Fruit fly (Drosophila melanogaster): ENCODE measurements around the gene Pect.
A peak's percentile ranks its signal among the peaks of the same experiment; 100 is the strongest.
"Not testable (repeated sequence)": the region's sequence is repeated elsewhere in the genome, so short reads cannot be mapped to it uniquely, and the experiment has no call there.

Pect gene

DNA sequence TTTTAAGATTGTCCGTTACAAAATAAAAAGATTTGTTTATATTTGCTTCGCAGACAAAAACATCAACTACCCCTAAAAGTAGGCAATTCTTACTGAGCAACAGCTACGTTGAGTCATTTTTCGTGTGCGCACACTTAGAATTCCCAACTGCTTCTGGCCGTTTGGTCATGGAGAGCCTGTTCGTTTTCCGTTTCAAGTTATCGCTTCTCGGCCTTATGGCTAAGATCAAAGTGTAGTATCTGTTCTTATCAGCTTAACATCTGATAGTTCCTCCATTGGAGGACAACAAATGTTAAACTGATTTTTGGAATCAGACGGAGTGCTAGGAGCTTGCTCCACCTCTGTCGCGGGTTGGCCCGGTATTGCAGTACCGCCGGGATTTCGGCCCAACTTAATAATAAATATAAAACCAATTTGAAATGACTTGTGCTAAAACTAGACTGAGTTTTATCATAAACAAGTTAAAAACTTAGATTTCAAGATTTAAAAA is 12.1 kb downstream of the Pect start (continued):
- peak; percentile 44; the same call in 1 of the 2 replicates for TF ChIP-seq gt (GFP tag; IDR thresholded peaks at IDR 0.05)
- peak; percentile 51 for TF ChIP-seq CG2875 (GFP tag; optimal IDR thresholded peaks at IDR 0.05)
- peak; percentile 29; the same call in 1 of the 2 replicates for TF ChIP-seq ssp (GFP tag; IDR thresholded peaks at IDR 0.05)
- TF ChIP-seq CG8944 (GFP tag; optimal IDR thresholded peaks at IDR 0.05): peak; percentile 41
- peak; percentile 59; the same call in 2 of the 3 replicates for TF ChIP-seq z (GFP tag; IDR thresholded peaks at IDR 0.05)
- TF ChIP-seq CG7786 (GFP tag; optimal IDR thresholded peaks at IDR 0.05): peak; percentile 47
- peak; percentile 42; the same call in 1 of the 3 replicates for TF ChIP-seq CG11695 (GFP tag; IDR thresholded peaks at IDR 0.05)
- peak; percentile 44 for TF ChIP-seq shn (GFP tag; optimal IDR thresholded peaks at IDR 0.05)
- TF ChIP-seq Ets97D (GFP tag; optimal IDR thresholded peaks at IDR 0.05): peak; percentile 33
- peak; percentile 44; the same call in 1 of the 2 replicates for TF ChIP-seq CG4730 (GFP tag; IDR thresholded peaks at IDR 0.05)
- peak; percentile 28 for TF ChIP-seq nerfin-1 (tag; optimal IDR thresholded peaks at IDR 0.05)
- TF ChIP-seq CG16779 (GFP tag; IDR thresholded peaks at IDR 0.05): peak; percentile 51; the same call in 1 of the 2 replicates
- peak; percentile 77 for TF ChIP-seq zfh1 (GFP tag; IDR thresholded peaks at IDR 0.05)
- peak; percentile 25 for TF ChIP-seq CG9727 (GFP tag; optimal IDR thresholded peaks at IDR 0.05)
- TF ChIP-seq NfI (GFP tag; optimal IDR thresholded peaks at IDR 0.05): peak; percentile 13
- TF ChIP-seq hkb (optimal IDR thresholded peaks at IDR 0.05): not testable (repeated sequence)
- peak; percentile 75 for TF ChIP-seq hkb (GFP tag; IDR thresholded peaks at IDR 0.05)
- peak; percentile 42 for TF ChIP-seq pb (GFP tag; optimal IDR thresholded peaks at IDR 0.05)
- TF ChIP-seq trh (GFP tag; optimal IDR thresholded peaks at IDR 0.05): peak; percentile 8
- TF ChIP-seq H2.0 (GFP tag; IDR thresholded peaks at IDR 0.05): 0 out of 2 replicates have a peak, but pooled peaks have one; percentile 25
- TF ChIP-seq gro (GFP tag; optimal IDR thresholded peaks at IDR 0.05): peak; percentile 84
- TF ChIP-seq fd96Cb (tag; optimal IDR thresholded peaks at IDR 0.05): peak; percentile 59
- TF ChIP-seq Chrac-16 (GFP tag; optimal IDR thresholded peaks at IDR 0.05): peak; percentile 13
- peak; percentile 62 for TF ChIP-seq Fer3 (tag; optimal IDR thresholded peaks at IDR 0.05)
- TF ChIP-seq CG34224 (GFP tag; IDR thresholded peaks at IDR 0.05; ENCODE audit: partially characterized antibody): peak; percentile 35; the same call in 1 of the 3 replicates
- peak in 1 of 3 experiments; percentile 87 for TF ChIP-seq Stat92E (GFP tag; optimal IDR thresholded peaks at IDR 0.05)
- peak; percentile 21 for TF ChIP-seq Atf3 (GFP tag; optimal IDR thresholded peaks at IDR 0.05)
- peak; percentile 5; the same call in 1 of the 2 replicates for TF ChIP-seq ato (GFP tag; IDR thresholded peaks at IDR 0.05; ENCODE audit: partially characterized antibody)
- TF ChIP-seq Fer2 (tag; optimal IDR thresholded peaks at IDR 0.05): peak; percentile 1
- peak; percentile 29 for TF ChIP-seq CG14710 (tag; optimal IDR thresholded peaks at IDR 0.05)
- peak; percentile 75 for TF ChIP-seq CG10959 (GFP tag; IDR thresholded peaks at IDR 0.05)
- TF ChIP-seq so (GFP tag; IDR thresholded peaks at IDR 0.05): peak; percentile 62; the same call in 1 of the 3 replicates
- TF ChIP-seq CG13624 (GFP tag; optimal IDR thresholded peaks at IDR 0.05): peak; percentile 71
- TF ChIP-seq caup (GFP tag; optimal IDR thresholded peaks at IDR 0.05; ENCODE audit: severe bottlenecking): peak; percentile 80
- TF ChIP-seq CG1233 (GFP tag; optimal IDR thresholded peaks at IDR 0.05): peak; percentile 67
- peak; percentile 46; the same call in 1 of the 3 replicates for TF ChIP-seq CG3726 (GFP tag; IDR thresholded peaks at IDR 0.05)
- peak; percentile 72 for TF ChIP-seq Xrp1 (GFP tag; IDR thresholded peaks at IDR 0.05)
- TF ChIP-seq chm (GFP tag; IDR thresholded peaks at IDR 0.05): peak; percentile 72; the same call in 1 of the 2 replicates
- TF ChIP-seq ranshi (GFP tag; IDR thresholded peaks at IDR 0.05): 0 out of 2 replicates have a peak, but pooled peaks have one; percentile 58
- TF ChIP-seq Asciz (GFP tag; optimal IDR thresholded peaks at IDR 0.05): peak; percentile 39
- peak; percentile 81 for TF ChIP-seq sob (GFP tag; IDR thresholded peaks at IDR 0.05)
- peak; percentile 36 for TF ChIP-seq mam (GFP tag; optimal IDR thresholded peaks at IDR 0.05)
- TF ChIP-seq MBD-R2 (GFP tag; IDR thresholded peaks at IDR 0.05): peak; percentile 34; the same call in 1 of the 2 replicates
- peak; percentile 37 for TF ChIP-seq Nf-YC (tag; optimal IDR thresholded peaks at IDR 0.05)
- TF ChIP-seq Atf-2 (GFP tag; optimal IDR thresholded peaks at IDR 0.05): peak; percentile 9
- peak; percentile 53 for TF ChIP-seq NC2α (GFP tag; optimal IDR thresholded peaks at IDR 0.05)
- TF ChIP-seq Fer1 (GFP tag; optimal IDR thresholded peaks at IDR 0.05): peak; percentile 10
- TF ChIP-seq phol (tag; optimal IDR thresholded peaks at IDR 0.05): peak; percentile 7
- TF ChIP-seq mld (GFP tag; IDR thresholded peaks at IDR 0.05; ENCODE audit: partially characterized antibody): peak; percentile 69; the same call in 2 of the 3 replicates

Data from whole organism, embryonic.